Worm (Caenorhabditis elegans) whole organism, late embryonic: ENCODE results near the gene B0303.7.

Experiments used
- ama-1 ChIP-seq: fragments of 150-350 bp; optimal IDR thresholded peaks from 2 replicates; lab custom pipeline; 2014
- hlh-15 ChIP-seq: sonication (generic microtip); optimal IDR thresholded peaks from 2 replicates; lab custom pipeline; 2016; ENCODE audit warnings: missing genetic modification characterization, missing compliant biosample characterization
- madf-2 ChIP-seq: sonication (generic microtip); optimal IDR thresholded peaks from 2 replicates; lab custom pipeline; 2017; ENCODE audit warnings: missing genetic modification characterization, missing compliant biosample characterization
- pha-2 ChIP-seq: sonication (generic microtip); optimal IDR thresholded peaks from 2 replicates; lab custom pipeline; 2017; ENCODE audit warnings: mild to moderate bottlenecking, missing genetic modification characterization, missing compliant biosample characterization
- pha-4 ChIP-seq: fragments of 150-350 bp; optimal IDR thresholded peaks from 2 replicates; lab custom pipeline; 2018; ENCODE audit warnings: missing biosample characterization, missing genetic modification reagents, missing genetic modification characterization
- pros-1 ChIP-seq: fragments of 150-350 bp; optimal IDR thresholded peaks from 2 replicates; lab custom pipeline; 2014; ENCODE audit warnings: missing biosample characterization, missing genetic modification reagents, missing genetic modification characterization
- sox-4 ChIP-seq: sonication (generic microtip); optimal IDR thresholded peaks from 2 replicates; lab custom pipeline; 2017; ENCODE audit warnings: mild to moderate bottlenecking, missing genetic modification characterization, inconsistent platforms, missing compliant biosample characterization
- tbx-2 ChIP-seq: sonication (generic microtip); optimal IDR thresholded peaks from 2 replicates; lab custom pipeline; 2016; ENCODE audit warnings: missing genetic modification characterization, missing compliant biosample characterization

- TF ChIP-seq sox-4 (no peak), ama-1 (lab: Kevin White, UChicago) (no peak), pha-2 (tag; lab: Kevin White, UChicago) (no peak), pros-1 (tag; lab: Kevin White, UChicago) (no peak), tbx-2 (tag; lab: Kevin White, UChicago) (no peak), madf-2 (tag; lab: Kevin White, UChicago) (no peak), hlh-15 (tag; lab: Kevin White, UChicago) (no peak), pha-4 (tag; lab: Kevin White, UChicago) (no peak)
These were observed 24.7 kb upstream of the B0303.7 start for ce11 chrIII:8668717-8669116.
